Worm (Caenorhabditis elegans): ENCODE measurements around the gene egl-27.

- TF ChIP-seq W03F9.2 (tag; optimal IDR thresholded peaks at IDR 0.05) = no peak
- TF ChIP-seq him-1 (tag; optimal IDR thresholded peaks at IDR 0.05) = no peak
Measured at ce11 chrII:6827388-6827787, 7.4 kb upstream of the egl-27 start.
